Worm (Caenorhabditis elegans) whole organism, L1 larva: ENCODE results near the gene rpap-2.

Experiments
- Y116A8C.19 ChIP-seq: sonication (generic microtip); optimal IDR thresholded peaks from 2 replicates; lab custom pipeline; 2016; ENCODE audit warnings: missing compliant biosample characterization, missing genetic modification characterization, borderline replicate concordance
- alr-1 ChIP-seq: fragments of 200-800 bp; sonication (Bioruptor generic); optimal IDR thresholded peaks from 2 replicates; lab custom pipeline; 2018; ENCODE audit warnings: borderline replicate concordance, mild to moderate bottlenecking, missing genetic modification characterization, missing compliant biosample characterization
- aly-2 ChIP-seq: fragments of 150-350 bp; optimal IDR thresholded peaks from 2 replicates; lab custom pipeline; 2014; ENCODE audit warnings: missing biosample characterization, missing genetic modification characterization
- ama-1 ChIP-seq: fragments of 150-350 bp; optimal IDR thresholded peaks from 2 replicates; lab custom pipeline; 2014
- ceh-8 ChIP-seq: fragments of 200-800 bp; sonication (Bioruptor generic); optimal IDR thresholded peaks from 2 replicates; lab custom pipeline; 2018; ENCODE audit warnings: mild to moderate bottlenecking, missing genetic modification characterization, moderate library complexity, missing compliant biosample characterization
- ceh-90 ChIP-seq: sonication (generic microtip); optimal IDR thresholded peaks from 2 replicates; lab custom pipeline; 2016; ENCODE audit warnings: missing genetic modification characterization, missing compliant biosample characterization
- ces-1 ChIP-seq: fragments of 150-350 bp; optimal IDR thresholded peaks from 2 replicates; lab custom pipeline; 2014; ENCODE audit warnings: missing biosample characterization, missing genetic modification reagents, missing genetic modification characterization
- dpl-1 ChIP-seq, 3 experiments: fragments of 150-350 bp in 2 of 3; sonication (generic microtip) in 1 of 3; optimal IDR thresholded peaks; 2 replicates each; lab custom pipeline; 2014 to 2017; ENCODE audit warnings: missing biosample characterization in 3 of 3, missing genetic modification characterization in 3 of 3, missing genetic modification reagents in 3 of 3
- dsc-1 ChIP-seq: sonication (generic microtip); optimal IDR thresholded peaks from 2 replicates; lab custom pipeline; 2016; ENCODE audit warnings: mild to moderate bottlenecking, missing genetic modification characterization, missing compliant biosample characterization
- efl-1 ChIP-seq, 4 experiments: fragments of 150-350 bp; optimal IDR thresholded peaks in 3 of 4; peaks in 1 of 4; 1 replicate in 1 of 4; 2 replicates in 3 of 4; lab custom pipeline; 2014; ENCODE audit warnings: missing biosample characterization in 2 of 4, missing genetic modification characterization in 2 of 4, missing genetic modification reagents in 2 of 4
- egl-13 ChIP-seq: sonication (generic microtip); optimal IDR thresholded peaks from 2 replicates; lab custom pipeline; 2016; ENCODE audit warnings: missing genotype, missing genetic modification reagents, missing genetic modification characterization, missing compliant biosample characterization
- elt-2 ChIP-seq: sonication (generic microtip); optimal IDR thresholded peaks from 2 replicates; lab custom pipeline; 2016; ENCODE audit warnings: missing genetic modification characterization, mild to moderate bottlenecking, inconsistent platforms, missing compliant biosample characterization, missing genetic modification reagents
- elt-3 ChIP-seq, 6 experiments: fragments of 150-350 bp in 1 of 6; sonication (generic microtip); optimal IDR thresholded peaks; 2 replicates each; lab custom pipeline; 2017 to 2018; ENCODE audit warnings: missing biosample characterization in 6 of 6, missing genetic modification characterization in 6 of 6, inconsistent platforms in 1 of 6
- fkh-10 ChIP-seq: sonication (generic microtip); optimal IDR thresholded peaks from 2 replicates; lab custom pipeline; 2017; ENCODE audit warnings: missing biosample characterization, missing genetic modification reagents, missing genetic modification characterization
- fkh-4 ChIP-seq: sonication (generic microtip); optimal IDR thresholded peaks from 2 replicates; lab custom pipeline; 2016; ENCODE audit warnings: missing compliant biosample characterization, missing genetic modification characterization, borderline replicate concordance
- fos-1 ChIP-seq: fragments of 150-350 bp; optimal IDR thresholded peaks from 2 replicates; lab custom pipeline; 2014; ENCODE audit warnings: missing biosample characterization, missing genetic modification characterization
- isw-1 ChIP-seq: fragments of 200-800 bp; sonication (Bioruptor generic); IDR thresholded peaks from 2 replicates; pipeline ENCODE4 v1.3.6; 2022; ENCODE audit warnings: missing genetic modification characterization, missing compliant biosample characterization
- lin-14 ChIP-seq: fragments of 200-800 bp; sonication (Bioruptor generic); optimal IDR thresholded peaks from 2 replicates; lab custom pipeline; 2018; ENCODE audit warnings: mild to moderate bottlenecking, missing genetic modification characterization, moderate library complexity, missing compliant biosample characterization
- lin-39 ChIP-seq: fragments of 150-350 bp; optimal IDR thresholded peaks from 2 replicates; lab custom pipeline; 2014; ENCODE audit warnings: missing biosample characterization, missing genetic modification reagents, missing genetic modification characterization
- lir-3 ChIP-seq: sonication (generic microtip); optimal IDR thresholded peaks from 2 replicates; lab custom pipeline; 2016; ENCODE audit warnings: mild to moderate bottlenecking, missing genetic modification characterization, moderate library complexity, missing compliant biosample characterization; ENCODE audit not compliant: poor library complexity
- lsy-2 ChIP-seq, 2 experiments: fragments of 150-350 bp; optimal IDR thresholded peaks; 2 replicates each; lab custom pipeline; 2014; ENCODE audit warnings: missing biosample characterization in 2 of 2, missing genetic modification characterization in 2 of 2
- mab-9 ChIP-seq: fragments of 200-800 bp; sonication (Bioruptor generic); IDR thresholded peaks from 2 replicates; pipeline ENCODE4 v1.3.6; 2022; ENCODE audit warnings: missing genetic modification reagents, missing genetic modification characterization, missing compliant biosample characterization
- mdl-1 ChIP-seq, 2 experiments: fragments of 150-350 bp; optimal IDR thresholded peaks; 2 replicates each; lab custom pipeline; 2014 to 2017; ENCODE audit warnings: missing biosample characterization in 2 of 2, missing genetic modification characterization in 2 of 2, inconsistent platforms in 1 of 2
- mef-2 ChIP-seq: fragments of 150-350 bp; optimal IDR thresholded peaks from 2 replicates; lab custom pipeline; 2014; ENCODE audit warnings: missing biosample characterization, missing genetic modification characterization
- mep-1 ChIP-seq: fragments of 150-350 bp; optimal IDR thresholded peaks from 2 replicates; lab custom pipeline; 2014; ENCODE audit warnings: missing biosample characterization, missing genetic modification characterization
- nhr-11 ChIP-seq: fragments of 150-350 bp; optimal IDR thresholded peaks from 2 replicates; lab custom pipeline; 2014; ENCODE audit warnings: missing biosample characterization, missing genetic modification characterization
- nhr-12 ChIP-seq: sonication (generic microtip); optimal IDR thresholded peaks from 2 replicates; lab custom pipeline; 2017; ENCODE audit warnings: missing biosample characterization, missing genetic modification characterization
- nhr-20 ChIP-seq: sonication (generic microtip); optimal IDR thresholded peaks from 2 replicates; lab custom pipeline; 2016; ENCODE audit warnings: mild to moderate bottlenecking, missing genetic modification characterization, missing compliant biosample characterization
- nhr-237 ChIP-seq: fragments of 150-350 bp; optimal IDR thresholded peaks from 2 replicates; lab custom pipeline; 2014; ENCODE audit warnings: missing biosample characterization, missing genetic modification characterization
- nhr-47 ChIP-seq: sonication (generic microtip); optimal IDR thresholded peaks from 2 replicates; lab custom pipeline; 2016; ENCODE audit warnings: mild to moderate bottlenecking, missing genetic modification characterization, moderate library complexity, missing compliant biosample characterization
- nhr-77 ChIP-seq: fragments of 150-350 bp; optimal IDR thresholded peaks from 2 replicates; lab custom pipeline; 2014; ENCODE audit warnings: missing biosample characterization, missing genetic modification characterization
- nhr-84 ChIP-seq: sonication (generic microtip); optimal IDR thresholded peaks from 2 replicates; lab custom pipeline; 2017; ENCODE audit warnings: missing biosample characterization, missing genetic modification characterization
- nhr-85 ChIP-seq: sonication (generic microtip); peaks from one replicate; lab custom pipeline; 2016; ENCODE audit warnings: missing genetic modification characterization, inconsistent platforms, missing compliant biosample characterization
- nhr-90 ChIP-seq: sonication (generic microtip); optimal IDR thresholded peaks from 2 replicates; lab custom pipeline; 2016; ENCODE audit warnings: mild to moderate bottlenecking, missing genetic modification characterization, missing compliant biosample characterization; ENCODE audit not compliant: poor library complexity
- pax-3 ChIP-seq: fragments of 200-800 bp; sonication (Bioruptor generic); optimal IDR thresholded peaks from 2 replicates; lab custom pipeline; 2018; ENCODE audit warnings: mild to moderate bottlenecking, missing genetic modification characterization, moderate library complexity, missing compliant biosample characterization
- rnt-1 ChIP-seq: sonication (generic microtip); optimal IDR thresholded peaks from 2 replicates; lab custom pipeline; 2016; ENCODE audit warnings: mild to moderate bottlenecking, missing genetic modification characterization, moderate library complexity, missing compliant biosample characterization
- skn-1 ChIP-seq: fragments of 150-350 bp; optimal IDR thresholded peaks from 2 replicates; lab custom pipeline; 2014; ENCODE audit warnings: missing biosample characterization, missing genetic modification characterization
- snpc-4 ChIP-seq: fragments of 150-350 bp; optimal IDR thresholded peaks from 2 replicates; lab custom pipeline; 2014; ENCODE audit warnings: missing biosample characterization, missing genetic modification characterization
- snu-23 ChIP-seq: sonication (generic microtip); optimal IDR thresholded peaks from 2 replicates; lab custom pipeline; 2016; ENCODE audit warnings: missing genetic modification characterization, missing compliant biosample characterization
- sox-4 ChIP-seq: sonication (generic microtip); optimal IDR thresholded peaks from 2 replicates; lab custom pipeline; 2016; ENCODE audit warnings: missing genetic modification characterization, missing compliant biosample characterization
- sup-37 ChIP-seq: fragments of 200-800 bp; sonication (Bioruptor generic); optimal IDR thresholded peaks from 2 replicates; lab custom pipeline; 2018; ENCODE audit warnings: mild to moderate bottlenecking, missing genetic modification characterization, missing compliant biosample characterization
- tlp-1 ChIP-seq: fragments of 150-350 bp; optimal IDR thresholded peaks from 2 replicates; lab custom pipeline; 2014; ENCODE audit warnings: missing biosample characterization, missing genetic modification characterization
- unc-62 ChIP-seq: fragments of 150-350 bp; optimal IDR thresholded peaks from 2 replicates; lab custom pipeline; 2014; ENCODE audit warnings: missing biosample characterization, missing genetic modification reagents, missing genetic modification characterization
- xbp-1 ChIP-seq: sonication (generic microtip); optimal IDR thresholded peaks from 2 replicates; lab custom pipeline; 2016; ENCODE audit warnings: missing genetic modification characterization, missing compliant biosample characterization
- zag-1 ChIP-seq: fragments of 150-350 bp; optimal IDR thresholded peaks from 2 replicates; lab custom pipeline; 2014; ENCODE audit warnings: missing biosample characterization, missing genetic modification characterization
- ztf-11 ChIP-seq, 2 experiments: sonication (generic microtip); optimal IDR thresholded peaks; 2 replicates each; lab custom pipeline; 2016 to 2017; ENCODE audit warnings: missing genetic modification characterization in 2 of 2, missing biosample characterization in 1 of 2, missing compliant biosample characterization in 1 of 2
- ztf-4 ChIP-seq: fragments of 150-350 bp; optimal IDR thresholded peaks from 2 replicates; lab custom pipeline; 2014; ENCODE audit warnings: missing biosample characterization, missing genetic modification characterization

The rpap-2 gene

DNA sequence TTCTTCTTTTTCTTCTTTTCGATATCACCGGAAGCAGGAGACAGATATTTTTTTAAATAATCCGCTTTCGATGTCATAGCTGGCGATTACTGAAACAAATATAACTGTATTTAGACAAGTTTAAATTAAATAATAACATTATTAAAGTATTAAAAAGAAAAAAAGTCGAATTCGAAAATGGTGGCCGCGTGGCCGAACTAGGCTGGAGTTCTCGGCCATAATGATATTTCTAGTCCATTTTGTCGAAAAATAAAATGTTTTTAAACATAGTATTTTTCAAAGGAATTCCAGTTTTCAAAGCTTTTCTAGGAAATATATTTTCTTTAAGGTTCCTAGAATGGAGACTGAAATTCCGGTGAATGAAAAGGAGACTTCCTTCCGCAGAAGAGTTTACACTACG lies at the start of gene rpap-2, which contains the start of gene bud-13:
TSS of gene rpap-2 (plus strand) at position 329 of the 400 bp plus-strand sequence.
TSS of gene bud-13 (minus strand) at position 89 of the 400 bp plus-strand sequence.
- TF ChIP-seq fkh-4 (tag; lab: Kevin White, UChicago), result peak; percentile 32
- TF ChIP-seq snpc-4, result no peak
- TF ChIP-seq dpl-1 (GFP tag; optimal IDR thresholded peaks at IDR 0.05; lab: Kevin White, UChicago), result peak in 1 of 3 experiments; percentile 12
- no peak for TF ChIP-seq mab-9 (GFP tag; lab: Robert Waterston, UW)
- TF ChIP-seq efl-1 (optimal IDR thresholded peaks at IDR 0.05; lab: Kevin White, UChicago), result no peak
- TF ChIP-seq efl-1 (GFP tag; optimal IDR thresholded peaks at IDR 0.05 in 1 of 2; lab: Kevin White, UChicago), result peak in 1 of 2 experiments; percentile 11
- no peak for TF ChIP-seq ztf-11 (tag; optimal IDR thresholded peaks at IDR 0.05; lab: Kevin White, UChicago)
- peak; percentile 27 for TF ChIP-seq lir-3 (tag; lab: Kevin White, UChicago)
- peak; percentile 63 for TF ChIP-seq rnt-1
- TF ChIP-seq ceh-90 (tag; lab: Kevin White, UChicago), result peak; percentile 65
- TF ChIP-seq nhr-47 (tag; lab: Kevin White, UChicago), result peak; percentile 27
- peak; percentile 15 for TF ChIP-seq mep-1 (tag; lab: Kevin White, UChicago)
- TF ChIP-seq unc-62, result no peak

DNA sequence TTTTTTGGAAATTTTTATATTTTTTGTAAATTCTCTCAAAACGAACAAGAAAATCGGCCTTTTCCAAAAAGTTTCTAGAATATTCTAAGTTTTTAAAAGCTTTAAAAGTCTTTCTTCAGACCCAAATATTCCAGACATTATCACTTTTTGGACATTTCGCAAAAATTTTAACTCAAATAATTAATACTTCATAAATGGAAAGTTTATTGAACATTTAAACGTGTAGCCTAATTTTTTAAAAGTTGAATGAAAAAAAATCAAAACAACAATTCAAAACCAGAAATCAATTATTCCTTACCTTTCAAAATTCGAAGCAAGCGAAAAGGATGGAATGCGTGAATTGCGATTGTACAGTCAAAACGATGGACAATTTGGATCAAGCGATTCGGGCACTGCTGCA lies 48.0 kb upstream of the rpap-2 start, which contains the start of gene ZK637.15:
TSS of gene ZK637.15 (plus strand) at position 301 of the 400 bp plus-strand sequence.
- no peak for TF ChIP-seq efl-1 (optimal IDR thresholded peaks at IDR 0.05; lab: Kevin White, UChicago)
- TF ChIP-seq efl-1 (GFP tag; optimal IDR thresholded peaks at IDR 0.05 in 1 of 2; lab: Kevin White, UChicago), result peak in 1 of 2 experiments; percentile 23
- TF ChIP-seq elt-3 (tag; optimal IDR thresholded peaks at IDR 0.05; lab: Kevin White, UChicago), result no peak

DNA sequence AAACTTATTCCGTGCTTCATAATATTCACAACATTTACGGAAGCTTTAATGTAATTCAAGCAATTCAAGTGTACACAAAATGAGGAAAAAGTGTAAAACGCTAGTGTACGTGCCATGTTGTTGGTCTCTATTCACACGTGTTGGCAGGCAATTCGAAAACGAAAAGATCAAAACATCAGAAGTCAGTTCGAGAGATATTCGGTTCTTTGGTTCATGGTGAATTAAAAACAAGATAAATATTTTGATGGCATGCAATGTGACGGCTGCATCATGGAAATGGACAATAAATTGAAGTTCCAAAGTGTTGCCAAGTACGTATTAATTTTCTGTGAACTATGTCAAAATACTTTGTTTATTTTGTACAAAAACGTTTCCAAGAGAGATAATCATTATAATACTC lies 45.7 kb upstream of the rpap-2 start:
- TF ChIP-seq dsc-1 (tag; lab: Kevin White, UChicago), result no peak
- peak; percentile 55 for TF ChIP-seq snu-23
- peak in 1 of 2 experiments; percentile 24 for TF ChIP-seq efl-1 (optimal IDR thresholded peaks at IDR 0.05; lab: Kevin White, UChicago)
- TF ChIP-seq efl-1 (GFP tag; optimal IDR thresholded peaks at IDR 0.05 in 1 of 2; lab: Kevin White, UChicago), result peak in 1 of 2 experiments; percentile 58
- TF ChIP-seq dpl-1 (GFP tag; optimal IDR thresholded peaks at IDR 0.05; lab: Kevin White, UChicago), result no peak
- no peak for TF ChIP-seq sup-37 (GFP tag; lab: Kevin White, UChicago)
- no peak for TF ChIP-seq skn-1
- TF ChIP-seq tlp-1, result no peak
- TF ChIP-seq lin-39 (tag; lab: Kevin White, UChicago), result no peak
- TF ChIP-seq isw-1 (GFP tag; lab: Robert Waterston, UW), result no peak
- no peak for TF ChIP-seq nhr-47 (tag; lab: Kevin White, UChicago)
- no peak for TF ChIP-seq xbp-1
- TF ChIP-seq nhr-90 (tag; lab: Kevin White, UChicago), result no peak
- TF ChIP-seq ces-1 (GFP tag; lab: Kevin White, UChicago), result no peak
- TF ChIP-seq alr-1 (tag; lab: Kevin White, UChicago), result no peak
- TF ChIP-seq ama-1, result no peak
- TF ChIP-seq fos-1 (tag; lab: Kevin White, UChicago), result no peak
- peak; percentile 68 for TF ChIP-seq lin-14
- no peak for TF ChIP-seq fkh-10
- no peak for TF ChIP-seq nhr-77
- TF ChIP-seq mep-1 (tag; lab: Kevin White, UChicago), result no peak
- TF ChIP-seq lsy-2 (tag; optimal IDR thresholded peaks at IDR 0.05; lab: Kevin White, UChicago), result peak in 1 of 2 experiments; percentile 25
- no peak for TF ChIP-seq elt-2
- peak; percentile 73 for TF ChIP-seq nhr-85 (tag; lab: Kevin White, UChicago)
- no peak for TF ChIP-seq nhr-12
- no peak for TF ChIP-seq pax-3 (tag; lab: Kevin White, UChicago)
- TF ChIP-seq nhr-11 (tag; lab: Kevin White, UChicago), result no peak
- no peak for TF ChIP-seq nhr-84
- peak; percentile 77 for TF ChIP-seq ztf-4 (tag; lab: Kevin White, UChicago)
- peak; percentile 65 for TF ChIP-seq nhr-20
- TF ChIP-seq Y116A8C.19 (tag; lab: Kevin White, UChicago), result no peak
- TF ChIP-seq aly-2, result no peak
- peak in 1 of 2 experiments; percentile 2 for TF ChIP-seq mdl-1 (tag; optimal IDR thresholded peaks at IDR 0.05; lab: Kevin White, UChicago)
- TF ChIP-seq nhr-237 (tag; lab: Kevin White, UChicago), result no peak
- no peak for TF ChIP-seq ceh-8 (GFP tag; lab: Kevin White, UChicago)
- TF ChIP-seq mef-2 (tag; lab: Kevin White, UChicago), result no peak
- no peak for TF ChIP-seq egl-13 (tag; lab: Kevin White, UChicago)
- TF ChIP-seq sox-4 (tag; lab: Kevin White, UChicago), result no peak
- TF ChIP-seq zag-1, result no peak
